Fruit fly (Drosophila melanogaster): ENCODE data around the gene Or85f.

Or85f gene

dm6 chr3R:9420439-9421234 lies 22.6 kb downstream of the Or85f start (continued):
- TF ChIP-seq Ssrp (tag; optimal IDR thresholded peaks at IDR 0.05) (peak; percentile 16), bsh (GFP tag; optimal IDR thresholded peaks at IDR 0.05) (peak in 1 of 2 experiments; percentile 29), Asciz (GFP tag; optimal IDR thresholded peaks at IDR 0.05) (peak; percentile 8), lab (GFP tag; optimal IDR thresholded peaks at IDR 0.05) (peak; percentile 20), ac (GFP tag; optimal IDR thresholded peaks at IDR 0.05) (no peak), nerfin-1 (tag; optimal IDR thresholded peaks at IDR 0.05) (no peak), row (GFP tag; IDR thresholded peaks at IDR 0.05) (peak; percentile 41; the same call in 2 of the 3 replicates), CG3065 (GFP tag; optimal IDR thresholded peaks at IDR 0.05) (no peak), CG16779 (GFP tag; IDR thresholded peaks at IDR 0.05) (peak; percentile 53; the same call in 1 of the 2 replicates), CoRest (tag; optimal IDR thresholded peaks at IDR 0.05) (no peak), dpn (GFP tag; optimal IDR thresholded peaks at IDR 0.05) (peak; percentile 6 to 22), CG11085 (GFP tag; IDR thresholded peaks at IDR 0.05) (no peak), CG10979 (tag; optimal IDR thresholded peaks at IDR 0.05) (peak; percentile 14), CG11560 (tag; IDR thresholded peaks at IDR 0.05) (no peak), Pdp1 (GFP tag; optimal IDR thresholded peaks at IDR 0.05) (peak in 1 of 2 experiments; percentile 17), Lpt (GFP tag; optimal IDR thresholded peaks at IDR 0.05) (no peak), Stat92E (GFP tag; optimal IDR thresholded peaks at IDR 0.05) (no peak), CG12236 (GFP tag; optimal IDR thresholded peaks at IDR 0.05) (no peak), HHEX (GFP tag; optimal IDR thresholded peaks at IDR 0.05) (peak; percentile 6), Dek (tag; optimal IDR thresholded peaks at IDR 0.05) (no peak), Nf-YB (GFP tag; optimal IDR thresholded peaks at IDR 0.05) (no peak), sna (GFP tag; IDR thresholded peaks at IDR 0.05; ENCODE audit: partially characterized antibody) (no peak), CG2678 (tag; optimal IDR thresholded peaks at IDR 0.05) (peak; percentile 21), CG10147 (GFP tag; optimal IDR thresholded peaks at IDR 0.05) (no peak), ATbp (GFP tag; optimal IDR thresholded peaks at IDR 0.05) (no peak), HmgZ (tag; optimal IDR thresholded peaks at IDR 0.05) (no peak), Drgx (GFP tag; IDR thresholded peaks at IDR 0.05) (peak; percentile 59), Blimp-1 (GFP tag; optimal IDR thresholded peaks at IDR 0.05) (peak; percentile 17), zen2 (GFP tag; IDR thresholded peaks at IDR 0.05; ENCODE audit: partially characterized antibody) (no peak), vvl (GFP tag; IDR thresholded peaks at IDR 0.05) (peak; percentile 52; the same call in 1 of the 2 replicates), unc-4 (GFP tag; IDR thresholded peaks at IDR 0.05; ENCODE audit: partially characterized antibody) (no peak), Awh (GFP tag; IDR thresholded peaks at IDR 0.05) (0 out of 2 replicates have a peak, but pooled peaks have one; percentile 9), Doc3 (GFP tag; IDR thresholded peaks at IDR 0.05; ENCODE audit: partially characterized antibody) (0 out of 3 replicates have a peak, but pooled peaks have one; percentile 12), CG6854 (GFP tag; optimal IDR thresholded peaks at IDR 0.05) (no peak), CG17912 (GFP tag; optimal IDR thresholded peaks at IDR 0.05) (no peak), Oli (tag; optimal IDR thresholded peaks at IDR 0.05) (peak; percentile 31), CG9609 (GFP tag; optimal IDR thresholded peaks at IDR 0.05) (no peak), CG6654 (GFP tag; optimal IDR thresholded peaks at IDR 0.05) (no peak), CG8388 (GFP tag; optimal IDR thresholded peaks at IDR 0.05) (no peak), Lim3 (GFP tag; IDR thresholded peaks at IDR 0.05) (no peak), Chrac-16 (GFP tag; optimal IDR thresholded peaks at IDR 0.05) (no peak), Ets65A (GFP tag) (peak; percentile 88), ci (GFP tag; IDR thresholded peaks at IDR 0.05) (peak; percentile 66; the same call in 1 of the 3 replicates), gem (tag; optimal IDR thresholded peaks at IDR 0.05) (peak; percentile 26), CG12391 (tag; optimal IDR thresholded peaks at IDR 0.05) (no peak), Nf-YC (tag; optimal IDR thresholded peaks at IDR 0.05) (no peak), Trl (optimal IDR thresholded peaks at IDR 0.05) (peak; percentile 7 to 17), Trl (GFP tag; optimal IDR thresholded peaks at IDR 0.05) (no peak)
